Fruit fly (Drosophila melanogaster) whole organism, embryonic: ENCODE measurements around the gene Eip75B.

ENCODE experiments used
- Abd-B ChIP-seq: fragments of 200-800 bp; sonication (Bioruptor generic); optimal IDR thresholded peaks from 2 replicates; lab custom pipeline; 2018; ENCODE audit warnings: missing biosample characterization, mild to moderate bottlenecking, missing genetic modification characterization, moderate library complexity
- Atf6 ChIP-seq: fragments of 200-800 bp; sonication (Bioruptor generic); IDR thresholded peaks from 2 replicates; pipeline ENCODE4 v1.3.6; 2022; ENCODE audit warnings: missing biosample characterization, missing genetic modification characterization
- B-H2 ChIP-seq: fragments of 200-800 bp; sonication (Bioruptor generic); optimal IDR thresholded peaks from 2 replicates; lab custom pipeline; 2018; ENCODE audit warnings: missing biosample characterization, mild to moderate bottlenecking, missing genetic modification characterization
- CG11696 ChIP-seq: fragments of 200-800 bp; sonication (Bioruptor generic); IDR thresholded peaks from 2 replicates; pipeline ENCODE4 v1.3.6; 2022; ENCODE audit warnings: missing biosample characterization, missing genetic modification characterization
- CG12155 ChIP-seq: fragments of 200-800 bp; sonication (Bioruptor generic); optimal IDR thresholded peaks from 3 replicates; lab custom pipeline; 2016; ENCODE audit warnings: missing biosample characterization, missing genetic modification characterization
- CG12236 ChIP-seq: fragments of 200-800 bp; sonication (Bioruptor generic); optimal IDR thresholded peaks from 2 replicates; lab custom pipeline; 2016; ENCODE audit warnings: missing biosample characterization, missing genetic modification characterization
- CG13775 ChIP-seq: fragments of 200-800 bp; sonication (Bioruptor generic); optimal IDR thresholded peaks from 3 replicates; lab custom pipeline; 2017; ENCODE audit warnings: missing biosample characterization, mild to moderate bottlenecking, missing genetic modification characterization
- CG15011 ChIP-seq: fragments of 200-800 bp; sonication (Bioruptor generic); optimal IDR thresholded peaks from 3 replicates; lab custom pipeline; 2018; ENCODE audit warnings: missing biosample characterization, mild to moderate bottlenecking, missing genetic modification characterization
- CG1529 ChIP-seq: fragments of 200-800 bp; sonication (Bioruptor generic); optimal IDR thresholded peaks from 3 replicates; lab custom pipeline; 2018; ENCODE audit warnings: missing biosample characterization, missing genetic modification characterization
- CG17612 ChIP-seq: fragments of 200-800 bp; sonication (Bioruptor generic); IDR thresholded peaks from 2 replicates; pipeline ENCODE4 v1.3.6; 2022; ENCODE audit warnings: missing biosample characterization, missing genetic modification characterization
- CG1792 ChIP-seq: fragments of 200-800 bp; sonication (Bioruptor generic); optimal IDR thresholded peaks from 2 replicates; lab custom pipeline; 2016; ENCODE audit warnings: missing biosample characterization, missing genetic modification characterization
- CG18476 ChIP-seq: fragments of 200-800 bp; sonication (Bioruptor generic); optimal IDR thresholded peaks from 2 replicates; lab custom pipeline; 2016; ENCODE audit warnings: missing biosample characterization, mild to moderate bottlenecking, missing genetic modification characterization
- CG30431 ChIP-seq: fragments of 200-800 bp; sonication (Bioruptor generic); optimal IDR thresholded peaks from 2 replicates; lab custom pipeline; 2017; ENCODE audit warnings: missing biosample characterization, missing genetic modification characterization
- CG43689 ChIP-seq: fragments of 200-800 bp; sonication (Bioruptor generic); IDR thresholded peaks from 2 replicates; pipeline ENCODE4 v1.3.6; 2022; ENCODE audit warnings: missing biosample characterization, missing genetic modification characterization
- CG6175 ChIP-seq: fragments of 200-800 bp; sonication (Bioruptor generic); IDR thresholded peaks from 3 replicates; pipeline ENCODE4 v1.3.6; 2022; ENCODE audit warnings: missing biosample characterization, missing genetic modification characterization
- CG6272 ChIP-seq: fragments of 200-800 bp; sonication (Bioruptor generic); IDR thresholded peaks from 2 replicates; pipeline ENCODE4 v1.3.6; 2022; ENCODE audit warnings: missing biosample characterization, missing genetic modification characterization
- CG6765 ChIP-seq: fragments of 200-800 bp; sonication (Bioruptor generic); optimal IDR thresholded peaks from 3 replicates; lab custom pipeline; 2017; ENCODE audit warnings: missing biosample characterization, mild to moderate bottlenecking, missing genetic modification characterization
- CG7271 ChIP-seq: fragments of 200-800 bp; sonication (Bioruptor generic); optimal IDR thresholded peaks from 2 replicates; lab custom pipeline; 2018; ENCODE audit warnings: missing biosample characterization, mild to moderate bottlenecking, missing genetic modification characterization, moderate library complexity
- CG8281 ChIP-seq: fragments of 200-800 bp; sonication (Bioruptor generic); optimal IDR thresholded peaks from 2 replicates; lab custom pipeline; 2018; ENCODE audit warnings: missing biosample characterization, mild to moderate bottlenecking, missing genetic modification characterization, moderate library complexity
- CG8478 ChIP-seq: fragments of >200 bp; optimal IDR thresholded peaks from 2 replicates; lab custom pipeline; 2018
- CG8944 ChIP-seq: fragments of 200-800 bp; sonication (Bioruptor generic); optimal IDR thresholded peaks from 3 replicates; lab custom pipeline; 2016; ENCODE audit warnings: missing biosample characterization, missing genetic modification characterization
- CG9876 ChIP-seq: fragments of 200-800 bp; sonication (Bioruptor generic); optimal IDR thresholded peaks from 2 replicates; lab custom pipeline; 2016; ENCODE audit warnings: missing biosample characterization, missing genetic modification characterization
- D19A ChIP-seq: fragments of 200-800 bp; optimal IDR thresholded peaks from 3 replicates; lab custom pipeline; 2019; ENCODE audit warnings: missing biosample characterization, mild to moderate bottlenecking, missing genetic modification characterization, moderate library complexity
- Dp ChIP-seq: fragments of 200-800 bp; sonication (Bioruptor generic); optimal IDR thresholded peaks from 2 replicates; lab custom pipeline; 2018; ENCODE audit warnings: missing biosample characterization, mild to moderate bottlenecking, missing genetic modification characterization, moderate library complexity
- Ets65A ChIP-seq: fragments of 200-800 bp; sonication (Bioruptor generic); peaks from one replicate; lab custom pipeline; 2016; ENCODE audit warnings: missing biosample characterization, missing genetic modification characterization
- HLH54F ChIP-seq: fragments of 200-800 bp; sonication (Bioruptor generic); optimal IDR thresholded peaks from 3 replicates; lab custom pipeline; 2016; ENCODE audit warnings: missing biosample characterization, missing genetic modification characterization
- HmgZ ChIP-seq: fragments of 200-800 bp; sonication (Bioruptor generic); optimal IDR thresholded peaks from 2 replicates; lab custom pipeline; 2018; ENCODE audit warnings: missing biosample characterization, mild to moderate bottlenecking, missing genetic modification characterization
- Mes4 ChIP-seq: fragments of 200-800 bp; sonication (Bioruptor generic); optimal IDR thresholded peaks from 2 replicates; lab custom pipeline; 2016; ENCODE audit warnings: missing biosample characterization, missing genetic modification characterization
- Myb ChIP-seq: fragments of 200-800 bp; sonication (Bioruptor generic); optimal IDR thresholded peaks from 2 replicates; lab custom pipeline; 2016; ENCODE audit warnings: missing biosample characterization, missing genetic modification characterization
- Nf-YA ChIP-seq: fragments of 200-800 bp; sonication (Bioruptor generic); IDR thresholded peaks from 2 replicates; pipeline ENCODE4 v1.3.6; 2022; ENCODE audit warnings: missing biosample characterization, missing genetic modification characterization
- Nf-YB ChIP-seq: fragments of 200-800 bp; sonication (Bioruptor generic); optimal IDR thresholded peaks from 3 replicates; lab custom pipeline; 2019; ENCODE audit warnings: missing biosample characterization, mild to moderate bottlenecking, missing genetic modification characterization, moderate library complexity
- Opbp ChIP-seq: fragments of 200-800 bp; sonication (Bioruptor generic); IDR thresholded peaks from 3 replicates; pipeline ENCODE4 v1.3.6; 2022; ENCODE audit warnings: missing biosample characterization, missing genetic modification characterization; ENCODE audit not compliant: partially characterized antibody
- Pdp1 ChIP-seq, 2 experiments: fragments of 200-800 bp; sonication (Bioruptor generic); optimal IDR thresholded peaks; 3 replicates each; lab custom pipeline; 2016; ENCODE audit warnings: missing biosample characterization in 2 of 2, missing genetic modification characterization in 2 of 2, mild to moderate bottlenecking in 1 of 2, moderate library complexity in 1 of 2
- Scr ChIP-seq: fragments of 200-800 bp; sonication (Bioruptor generic); IDR thresholded peaks from 2 replicates; pipeline ENCODE4 v1.3.6; 2022; ENCODE audit warnings: missing biosample characterization, missing genetic modification characterization; ENCODE audit not compliant: partially characterized antibody
- abd-A ChIP-seq: fragments of 200-800 bp; sonication (Bioruptor generic); optimal IDR thresholded peaks from 3 replicates; lab custom pipeline; 2019; ENCODE audit warnings: missing biosample characterization, mild to moderate bottlenecking, missing genetic modification characterization, moderate library complexity
- bab2 ChIP-seq: fragments of 200-800 bp; sonication (Bioruptor generic); optimal IDR thresholded peaks from 2 replicates; lab custom pipeline; 2016; ENCODE audit warnings: missing biosample characterization, missing genetic modification characterization
- cad ChIP-seq: fragments of >200 bp; optimal IDR thresholded peaks from 2 replicates; lab custom pipeline; 2017; ENCODE audit warnings: missing biosample characterization, missing genetic modification characterization
- chif ChIP-seq, 2 experiments: fragments of 200-800 bp; sonication (Bioruptor generic); optimal IDR thresholded peaks; 3 replicates each; lab custom pipeline; 2016; ENCODE audit warnings: missing biosample characterization in 2 of 2, missing genetic modification characterization in 2 of 2
- cwo ChIP-seq: fragments of 200-800 bp; sonication (Bioruptor generic); optimal IDR thresholded peaks from 3 replicates; lab custom pipeline; 2017; ENCODE audit warnings: missing biosample characterization, missing genetic modification characterization, mild to moderate bottlenecking, moderate library complexity, missing genetic modification reagents
- dpn ChIP-seq, 2 experiments: fragments of 200-800 bp; sonication (Bioruptor generic); optimal IDR thresholded peaks; 3 replicates each; lab custom pipeline; 2016; ENCODE audit warnings: missing biosample characterization in 2 of 2, missing genetic modification characterization in 2 of 2
- gcm2 ChIP-seq: fragments of 200-800 bp; sonication (Bioruptor generic); optimal IDR thresholded peaks from 2 replicates; lab custom pipeline; 2016; ENCODE audit warnings: missing biosample characterization, missing genetic modification characterization
- gro ChIP-seq: fragments of 200-800 bp; sonication (Bioruptor generic); optimal IDR thresholded peaks from 2 replicates; lab custom pipeline; 2016; ENCODE audit warnings: missing biosample characterization, missing genetic modification characterization
- gsb-n ChIP-seq: fragments of 200-800 bp; sonication (Bioruptor generic); optimal IDR thresholded peaks from 3 replicates; lab custom pipeline; 2018; ENCODE audit warnings: missing biosample characterization, mild to moderate bottlenecking, missing genetic modification characterization
- maf-S ChIP-seq: fragments of 200-800 bp; sonication (Bioruptor generic); optimal IDR thresholded peaks from 2 replicates; lab custom pipeline; 2016; ENCODE audit warnings: missing biosample characterization, missing genetic modification characterization
- nerfin-2 ChIP-seq: fragments of 200-800 bp; sonication (Bioruptor generic); IDR thresholded peaks from 2 replicates; pipeline ENCODE4 v1.3.6; 2022; ENCODE audit warnings: missing biosample characterization, missing genetic modification characterization; ENCODE audit not compliant: partially characterized antibody
- oc ChIP-seq: fragments of 200-800 bp; sonication (Bioruptor generic); optimal IDR thresholded peaks from 2 replicates; lab custom pipeline; 2018; ENCODE audit warnings: missing biosample characterization, mild to moderate bottlenecking, missing genetic modification characterization, moderate library complexity
- ssp ChIP-seq: fragments of 200-800 bp; sonication (Bioruptor generic); IDR thresholded peaks from 2 replicates; pipeline ENCODE4 v1.3.6; 2022; ENCODE audit warnings: missing biosample characterization, missing genetic modification characterization
- unc-4 ChIP-seq: fragments of 200-800 bp; sonication (Bioruptor generic); IDR thresholded peaks from 2 replicates; pipeline ENCODE4 v1.3.6; 2022; ENCODE audit warnings: missing biosample characterization, missing genetic modification characterization; ENCODE audit not compliant: partially characterized antibody
- zfh2 ChIP-seq: fragments of 200-800 bp; sonication (Bioruptor generic); optimal IDR thresholded peaks from 2 replicates; lab custom pipeline; 2016; ENCODE audit warnings: missing biosample characterization, missing genetic modification characterization

Gene Eip75B

DNA sequence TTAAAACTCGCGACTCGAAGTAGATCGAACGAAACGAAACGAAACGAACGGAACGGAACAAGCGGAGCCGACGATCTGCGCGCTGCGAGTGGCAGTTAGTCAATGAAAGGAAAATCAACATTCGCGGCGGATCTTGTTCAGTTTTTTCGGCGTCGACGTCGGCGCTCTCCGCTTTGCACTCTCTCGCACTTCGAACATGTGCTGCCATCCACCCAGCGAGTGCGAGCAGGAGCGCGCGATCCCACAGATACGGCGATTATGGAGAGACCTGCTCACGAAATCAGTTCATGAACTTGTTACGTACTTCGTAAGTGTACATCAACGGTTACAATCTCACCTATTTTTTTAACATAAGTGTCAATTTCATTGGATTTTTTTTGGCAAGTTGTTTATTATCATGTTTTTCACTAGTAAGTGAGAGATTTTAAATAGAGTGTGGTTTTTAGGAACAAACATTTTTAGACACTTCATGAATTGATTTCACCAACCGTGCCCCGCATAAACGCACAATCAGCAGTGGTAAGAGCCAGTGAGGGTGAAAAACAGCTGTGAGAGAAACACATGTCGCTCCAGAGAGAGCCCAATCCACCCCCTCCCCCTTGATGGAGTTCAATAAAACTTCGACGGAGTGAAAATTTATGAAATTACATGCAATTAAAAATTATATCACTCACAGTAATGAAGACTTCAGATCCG, 64.9 kb downstream of the Eip75B start (continued):
- TF ChIP-seq Mes4 (GFP tag; lab: Kevin White, UChicago) (peak; percentile 94), Pdp1 (GFP tag; optimal IDR thresholded peaks at IDR 0.05; lab: Kevin White, UChicago) (peak; percentile 91 to 97), CG17612 (peak; percentile 43; the same call in 1 of the 2 replicates), Ets65A (GFP tag; lab: Kevin White, UChicago) (peak; percentile 98), cwo (peak; percentile 91), CG30431 (GFP tag; lab: Kevin White, UChicago) (peak; percentile 72), D19A (tag; lab: Kevin White, UChicago) (peak; percentile 94), CG18476 (peak; percentile 88), cad (GFP tag; lab: Kevin White, UChicago) (peak; percentile 58), gsb-n (tag; lab: Kevin White, UChicago) (peak; percentile 85), Dp (peak; percentile 2), CG12236 (GFP tag; lab: Kevin White, UChicago) (peak; percentile 95), nerfin-2 (GFP tag; lab: Robert Waterston, UW) (no peak; the same call in 1 of the 2 replicates), Myb (GFP tag; lab: Kevin White, UChicago) (peak; percentile 81), CG8944 (peak; percentile 88), CG8478 (lab: Kevin White, UChicago) (no peak), CG43689 (GFP tag; lab: Robert Waterston, UW) (0 out of 2 replicates have a peak, but pooled peaks have one; percentile 11), CG6765 (peak; percentile 93), HmgZ (tag; lab: Kevin White, UChicago) (peak; percentile 93), HLH54F (GFP tag; lab: Kevin White, UChicago) (peak; percentile 91), CG7271 (tag; lab: Kevin White, UChicago) (peak; percentile 60), B-H2 (GFP tag; lab: Kevin White, UChicago) (peak; percentile 83), CG6175 (peak; percentile 53; the same call in 1 of the 3 replicates), bab2 (GFP tag; lab: Kevin White, UChicago) (peak; percentile 91), ssp (GFP tag; lab: Robert Waterston, UW) (peak; percentile 70), abd-A (peak; percentile 34), zfh2 (GFP tag; lab: Kevin White, UChicago) (peak; percentile 85), CG15011 (GFP tag; lab: Kevin White, UChicago) (peak; percentile 90), CG11696 (GFP tag; lab: Robert Waterston, UW) (peak; percentile 57; the same call in 1 of the 2 replicates), CG1529 (GFP tag; lab: Kevin White, UChicago) (peak; percentile 93), Nf-YA (GFP tag; lab: Robert Waterston, UW) (peak; percentile 77), CG12155 (peak; percentile 76), dpn (GFP tag; optimal IDR thresholded peaks at IDR 0.05; lab: Kevin White, UChicago) (peak; percentile 93 to 94), CG13775 (peak; percentile 96), CG1792 (peak; percentile 90), Nf-YB (GFP tag; lab: Kevin White, UChicago) (peak; percentile 85), Abd-B (GFP tag; lab: Kevin White, UChicago) (peak; percentile 88), chif (GFP tag; optimal IDR thresholded peaks at IDR 0.05; lab: Kevin White, UChicago) (peak; percentile 93 to 94), unc-4 (GFP tag; lab: Robert Waterston, UW) (no peak), CG8281 (peak; percentile 80), Scr (GFP tag; lab: Robert Waterston, UW) (peak; percentile 43; the same call in 1 of the 2 replicates), CG9876 (GFP tag; lab: Kevin White, UChicago) (peak; percentile 71), Opbp (peak; percentile 63; the same call in 2 of the 3 replicates), maf-S (GFP tag; lab: Kevin White, UChicago) (peak; percentile 81), CG6272 (GFP tag; lab: Robert Waterston, UW) (0 out of 2 replicates have a peak, but pooled peaks have one; percentile 10), gro (GFP tag; lab: Kevin White, UChicago) (peak; percentile 94), gcm2 (GFP tag; lab: Kevin White, UChicago) (peak; percentile 73), oc (tag; lab: Kevin White, UChicago) (peak; percentile 89), Atf6 (peak; percentile 87)
